Worm (Caenorhabditis elegans): Measurements from ENCODE around the gene T24C12.3.

ce11 chrX:2197444-2197843, 6.2 kb downstream of the T24C12.3 start:
- TF ChIP-seq skn-1 (tag; optimal IDR thresholded peaks at IDR 0.05) (no peak), mxl-3 (GFP tag; optimal IDR thresholded peaks at IDR 0.05) (no peak), pha-4 (GFP tag; IDR thresholded peaks at IDR 0.05) (no peak), pha-4 (tag; optimal IDR thresholded peaks at IDR 0.05) (no peak), ztf-11 (tag; optimal IDR thresholded peaks at IDR 0.05) (no peak), zag-1 (tag; optimal IDR thresholded peaks at IDR 0.05) (no peak), unc-39 (tag; optimal IDR thresholded peaks at IDR 0.05) (no peak), dve-1 (tag; optimal IDR thresholded peaks at IDR 0.05; ENCODE audit: insufficient read depth) (no peak), ctbp-1 (GFP tag; IDR thresholded peaks at IDR 0.05) (no peak), ceh-82 (tag; optimal IDR thresholded peaks at IDR 0.05) (no peak), dpl-1 (GFP tag; optimal IDR thresholded peaks at IDR 0.05) (no peak), nhr-237 (tag; optimal IDR thresholded peaks at IDR 0.05) (no peak), unc-62 (GFP tag; optimal IDR thresholded peaks at IDR 0.05 in 1 of 2) (no peak), unc-62 (tag; optimal IDR thresholded peaks at IDR 0.05) (no peak), F10B5.3 (tag; optimal IDR thresholded peaks at IDR 0.05) (no peak), madf-5 (GFP tag; IDR thresholded peaks at IDR 0.05) (no peak)

All from whole organism, L4 larva.